Fruit fly (Drosophila melanogaster) whole organism, adult: ENCODE measurements around the gene REPTOR.
A peak's percentile ranks its signal among the peaks of the same experiment; 100 is the strongest.

Experiments
- CG11617 ChIP-seq: fragments of 200-800 bp; sonication (Bioruptor generic); optimal IDR thresholded peaks from 2 replicates; lab custom pipeline; 2017; ENCODE audit warnings: mild to moderate bottlenecking, missing biosample characterization, missing genetic modification reagents, missing genetic modification characterization
- CG12768 ChIP-seq: fragments of 200-800 bp; sonication (Bioruptor generic); optimal IDR thresholded peaks from 2 replicates; lab custom pipeline; 2017; ENCODE audit warnings: missing biosample characterization, missing genetic modification characterization, mild to moderate bottlenecking, moderate library complexity, missing genetic modification reagents
- CG14711 ChIP-seq: fragments of 200-800 bp; sonication (Bioruptor generic); optimal IDR thresholded peaks from 2 replicates; lab custom pipeline; 2018; ENCODE audit warnings: missing biosample characterization, mild to moderate bottlenecking, missing genetic modification characterization, moderate library complexity
- CG1620 ChIP-seq: fragments of 200-800 bp; sonication (Bioruptor generic); optimal IDR thresholded peaks from 2 replicates; lab custom pipeline; 2016; ENCODE audit warnings: missing biosample characterization, missing genetic modification characterization
- CG33017 ChIP-seq: fragments of 200-800 bp; sonication (Bioruptor generic); optimal IDR thresholded peaks from 2 replicates; lab custom pipeline; 2018; ENCODE audit warnings: missing biosample characterization, mild to moderate bottlenecking, missing genetic modification characterization, moderate library complexity
- CG5204 ChIP-seq: fragments of 200-800 bp; sonication (Bioruptor generic); optimal IDR thresholded peaks from 2 replicates; lab custom pipeline; 2016; ENCODE audit warnings: missing biosample characterization, missing genetic modification characterization
- CG7045 ChIP-seq: fragments of 200-800 bp; sonication (Bioruptor generic); optimal IDR thresholded peaks from 2 replicates; lab custom pipeline; 2017; ENCODE audit warnings: missing biosample characterization, mild to moderate bottlenecking, missing genetic modification characterization
- CG7101 ChIP-seq: fragments of 200-800 bp; sonication (Bioruptor generic); optimal IDR thresholded peaks from 2 replicates; lab custom pipeline; 2018; ENCODE audit warnings: missing biosample characterization, mild to moderate bottlenecking, missing genetic modification characterization, moderate library complexity
- Clk ChIP-seq: fragments of 200-800 bp; sonication (Bioruptor generic); optimal IDR thresholded peaks from 2 replicates; lab custom pipeline; 2017; ENCODE audit warnings: missing biosample characterization, missing genetic modification characterization
- Crg-1 ChIP-seq: fragments of 200-800 bp; sonication (Bioruptor generic); optimal IDR thresholded peaks from 2 replicates; lab custom pipeline; 2016; ENCODE audit warnings: missing biosample characterization, missing genetic modification characterization
- Hr96 ChIP-seq: fragments of 200-800 bp; sonication (Bioruptor generic); optimal IDR thresholded peaks from 2 replicates; lab custom pipeline; 2016; ENCODE audit warnings: missing biosample characterization, missing genetic modification characterization
- Mnt ChIP-seq: fragments of 200-800 bp; sonication (Bioruptor generic); optimal IDR thresholded peaks from 2 replicates; lab custom pipeline; 2016; ENCODE audit warnings: missing biosample characterization, mild to moderate bottlenecking, missing genetic modification characterization
- bab1 ChIP-seq: fragments of 200-800 bp; sonication (Bioruptor generic); optimal IDR thresholded peaks from 3 replicates; lab custom pipeline; 2019; ENCODE audit warnings: missing biosample characterization, mild to moderate bottlenecking, missing genetic modification characterization, moderate library complexity
- cic ChIP-seq: fragments of 200-800 bp; sonication (Bioruptor generic); optimal IDR thresholded peaks from 2 replicates; lab custom pipeline; 2017; ENCODE audit warnings: missing biosample characterization, mild to moderate bottlenecking, missing genetic modification characterization, moderate library complexity
- cnc ChIP-seq, 2 experiments: fragments of >200 bp; optimal IDR thresholded peaks; 2 replicates each; lab custom pipeline; 2017
- kay ChIP-seq: fragments of 200-800 bp; sonication (Bioruptor generic); peaks from one replicate; lab custom pipeline; 2016; ENCODE audit warnings: missing biosample characterization, missing genetic modification characterization, borderline replicate concordance
- ovo ChIP-seq: fragments of 200-800 bp; sonication (Bioruptor generic); optimal IDR thresholded peaks from 2 replicates; lab custom pipeline; 2016; ENCODE audit warnings: missing biosample characterization, missing genetic modification characterization
- pad ChIP-seq: fragments of 200-800 bp; sonication (Bioruptor generic); optimal IDR thresholded peaks from 3 replicates; lab custom pipeline; 2017; ENCODE audit warnings: missing biosample characterization, missing genetic modification characterization, mild to moderate bottlenecking, moderate library complexity, missing genetic modification reagents
- tj ChIP-seq: fragments of 200-800 bp; sonication (Bioruptor generic); optimal IDR thresholded peaks from 3 replicates; lab custom pipeline; 2017; ENCODE audit warnings: missing biosample characterization, mild to moderate bottlenecking, missing genetic modification characterization, moderate library complexity
- toe ChIP-seq: fragments of 200-800 bp; sonication (Bioruptor generic); optimal IDR thresholded peaks from 2 replicates; lab custom pipeline; 2016; ENCODE audit warnings: missing biosample characterization, missing genetic modification characterization

Gene REPTOR

dm6 chr3R:24586453-24586886 lies 3.8 kb upstream of the REPTOR start:
- no peak for TF ChIP-seq Hr96 (GFP tag; lab: Kevin White, UChicago)
- TF ChIP-seq CG7045 (GFP tag; lab: Kevin White, UChicago), result no peak
- peak; percentile 50 for TF ChIP-seq CG12768
- TF ChIP-seq CG5204 (GFP tag; lab: Kevin White, UChicago), result no peak
- TF ChIP-seq cnc (optimal IDR thresholded peaks at IDR 0.05; lab: Kevin White, UChicago), result no peak
- peak; percentile 92 for TF ChIP-seq cic (GFP tag; lab: Kevin White, UChicago)
- no peak for TF ChIP-seq CG33017
- TF ChIP-seq kay (GFP tag; lab: Kevin White, UChicago), result no peak
- TF ChIP-seq CG7101 (tag; lab: Kevin White, UChicago), result no peak
- TF ChIP-seq Crg-1 (GFP tag; lab: Kevin White, UChicago), result no peak
- no peak for TF ChIP-seq toe (GFP tag; lab: Kevin White, UChicago)
- TF ChIP-seq pad, result peak; percentile 95
- TF ChIP-seq bab1 (GFP tag; lab: Kevin White, UChicago), result peak; percentile 25
- TF ChIP-seq ovo (GFP tag; lab: Kevin White, UChicago), result peak; percentile 65
- TF ChIP-seq CG14711 (tag; lab: Kevin White, UChicago), result no peak
- TF ChIP-seq tj, result peak; percentile 99
- TF ChIP-seq Clk (GFP tag; lab: Kevin White, UChicago), result no peak
- TF ChIP-seq Mnt, result peak; percentile 86
- TF ChIP-seq CG11617 (GFP tag; lab: Kevin White, UChicago), result peak; percentile 19
- no peak for TF ChIP-seq CG1620 (GFP tag; lab: Kevin White, UChicago)

DNA sequence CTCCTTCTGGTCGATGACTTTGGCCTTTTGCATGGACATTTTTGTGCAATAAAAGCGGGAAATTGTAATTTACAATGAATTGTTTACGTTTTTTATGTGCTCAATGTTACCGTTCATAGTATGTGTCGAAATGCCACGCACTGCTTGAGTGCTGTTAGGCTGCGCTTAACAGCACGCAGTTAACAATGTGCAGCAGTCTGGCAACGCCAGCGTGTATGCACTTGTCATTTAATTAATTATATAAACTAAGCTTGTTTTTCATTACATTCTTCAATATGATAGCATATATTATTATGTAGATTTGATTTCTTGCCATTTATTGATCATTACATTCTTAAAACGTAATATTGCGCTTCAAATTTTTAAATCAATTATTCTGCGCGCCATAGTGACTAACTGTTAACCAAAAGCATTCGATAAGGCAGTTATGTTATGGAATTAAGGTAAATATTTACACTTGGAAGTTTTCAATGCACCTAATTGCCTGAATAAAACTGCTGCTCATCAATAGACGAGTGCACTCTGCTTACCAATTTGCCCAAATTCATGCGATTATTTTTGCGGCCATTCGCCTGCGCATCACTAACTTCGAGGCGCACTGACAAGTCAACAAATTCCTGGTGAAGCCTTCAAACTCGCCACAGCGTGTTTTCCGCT lies 2.5 kb upstream of the REPTOR start, which contains the start of the genes CG13625 and mld:
Gene CG13625 (minus strand): TSS at position 119 of the 657 bp plus-strand sequence.
Gene mld (plus strand): TSS at position 612 of the 657 bp plus-strand sequence.
- TF ChIP-seq CG7045 (GFP tag; lab: Kevin White, UChicago) (no peak), ovo (GFP tag; lab: Kevin White, UChicago) (peak; percentile 41), cic (GFP tag; lab: Kevin White, UChicago) (no peak), CG11617 (GFP tag; lab: Kevin White, UChicago) (peak; percentile 0)

DNA sequence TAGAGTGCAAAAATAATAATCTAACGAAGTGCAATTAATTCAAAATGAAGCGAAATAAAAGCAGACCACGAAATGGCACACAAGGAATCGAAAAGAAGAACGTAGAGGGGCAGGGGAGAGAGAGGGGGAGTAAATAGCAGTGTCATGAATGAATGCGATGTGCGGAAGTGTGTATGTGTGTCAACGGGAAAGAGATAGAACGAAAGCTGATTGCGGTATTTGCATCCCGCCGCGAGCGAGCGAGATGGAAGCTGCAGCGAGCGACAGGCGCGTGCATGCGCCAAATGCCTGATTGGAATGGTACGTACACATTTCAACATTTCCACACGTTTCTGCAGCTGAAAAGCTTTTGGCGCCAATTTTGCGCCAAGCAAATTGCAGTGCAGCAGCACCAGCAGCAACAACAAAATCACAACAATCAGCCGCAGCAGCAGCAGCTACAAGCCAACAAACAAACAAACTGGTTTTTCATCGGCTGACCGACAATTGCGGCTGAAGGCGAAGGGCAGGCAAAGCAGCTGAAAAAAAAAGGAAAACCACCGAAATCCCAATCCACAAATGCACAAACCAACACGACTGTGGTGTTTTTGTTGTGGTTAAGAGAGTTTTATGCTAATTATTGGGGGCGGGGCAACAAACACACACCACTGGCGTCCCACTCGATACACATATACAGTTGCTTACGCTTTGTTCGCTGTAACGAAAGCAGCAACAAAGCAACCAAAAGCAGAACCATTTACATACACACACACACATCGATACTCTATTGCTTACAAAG lies 584 bp downstream of the REPTOR start:
- TF ChIP-seq Clk (GFP tag; lab: Kevin White, UChicago), result peak; percentile 6
- no peak for TF ChIP-seq toe (GFP tag; lab: Kevin White, UChicago)
- peak; percentile 100 for TF ChIP-seq cic (GFP tag; lab: Kevin White, UChicago)
- no peak for TF ChIP-seq CG1620 (GFP tag; lab: Kevin White, UChicago)
- peak; percentile 74 to 86 for TF ChIP-seq cnc (optimal IDR thresholded peaks at IDR 0.05; lab: Kevin White, UChicago)
- peak; percentile 8 for TF ChIP-seq CG7101 (tag; lab: Kevin White, UChicago)
- TF ChIP-seq CG33017, result peak; percentile 8
- peak; percentile 77 for TF ChIP-seq Mnt
- TF ChIP-seq CG11617 (GFP tag; lab: Kevin White, UChicago), result no peak
- TF ChIP-seq tj, result peak; percentile 73
- peak; percentile 67 for TF ChIP-seq ovo (GFP tag; lab: Kevin White, UChicago)
- TF ChIP-seq CG12768, result peak; percentile 52
- no peak for TF ChIP-seq CG5204 (GFP tag; lab: Kevin White, UChicago)
- TF ChIP-seq CG7045 (GFP tag; lab: Kevin White, UChicago), result no peak
- no peak for TF ChIP-seq CG14711 (tag; lab: Kevin White, UChicago)
- peak; percentile 77 for TF ChIP-seq pad
- TF ChIP-seq Crg-1 (GFP tag; lab: Kevin White, UChicago), result peak; percentile 23
- TF ChIP-seq kay (GFP tag; lab: Kevin White, UChicago), result no peak
- no peak for TF ChIP-seq Hr96 (GFP tag; lab: Kevin White, UChicago)
- no peak for TF ChIP-seq bab1 (GFP tag; lab: Kevin White, UChicago)

DNA sequence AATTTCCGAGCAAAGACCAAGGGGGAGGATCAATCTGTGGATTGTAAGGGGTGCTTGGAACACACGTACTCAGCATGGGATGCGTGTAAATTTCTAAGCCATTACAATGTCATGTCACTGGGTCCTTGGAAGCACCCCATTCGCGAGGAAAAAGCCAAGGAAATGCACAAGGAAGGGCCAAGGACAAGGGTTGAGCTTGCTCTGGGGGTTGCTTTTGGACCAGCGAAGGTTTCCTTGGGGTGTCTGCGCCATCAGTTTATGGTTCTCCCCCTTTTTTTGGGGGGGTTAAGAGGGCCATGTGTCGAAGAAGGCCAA lies 1.7 kb downstream of the REPTOR start:
- TF ChIP-seq cnc (optimal IDR thresholded peaks at IDR 0.05; lab: Kevin White, UChicago) (no peak), Hr96 (GFP tag; lab: Kevin White, UChicago) (no peak), CG1620 (GFP tag; lab: Kevin White, UChicago) (no peak), Clk (GFP tag; lab: Kevin White, UChicago) (no peak), CG7101 (tag; lab: Kevin White, UChicago) (no peak), CG11617 (GFP tag; lab: Kevin White, UChicago) (no peak), Mnt (no peak), CG7045 (GFP tag; lab: Kevin White, UChicago) (no peak), Crg-1 (GFP tag; lab: Kevin White, UChicago) (no peak), CG5204 (GFP tag; lab: Kevin White, UChicago) (no peak), pad (no peak), ovo (GFP tag; lab: Kevin White, UChicago) (no peak), toe (GFP tag; lab: Kevin White, UChicago) (no peak), tj (no peak), CG33017 (no peak), cic (GFP tag; lab: Kevin White, UChicago) (no peak)
